Fruit fly (Drosophila melanogaster): ENCODE data around the gene CG43074.

The CG43074 gene

dm6 chr3L:3523766-3524165 is 39.3 kb upstream of the CG43074 start:
- TF ChIP-seq Abd-B (GFP tag; optimal IDR thresholded peaks at IDR 0.05) (no peak), Vsx2 (GFP tag; optimal IDR thresholded peaks at IDR 0.05; ENCODE audit: partially characterized antibody) (no peak), fru (GFP tag; optimal IDR thresholded peaks at IDR 0.05) (no peak), woc (GFP tag; optimal IDR thresholded peaks at IDR 0.05) (no peak), Mio (GFP tag; optimal IDR thresholded peaks at IDR 0.05) (no peak), Hr78 (GFP tag; optimal IDR thresholded peaks at IDR 0.05) (no peak), GATAd (GFP tag; optimal IDR thresholded peaks at IDR 0.05) (no peak), usp (GFP tag; optimal IDR thresholded peaks at IDR 0.05) (no peak)

- TF ChIP-seq HLH106 (tag; optimal IDR thresholded peaks at IDR 0.05) (no peak), Abd-B (GFP tag; optimal IDR thresholded peaks at IDR 0.05) (no peak), Hr78 (GFP tag; optimal IDR thresholded peaks at IDR 0.05) (no peak), woc (GFP tag; optimal IDR thresholded peaks at IDR 0.05) (no peak), psq (GFP tag; optimal IDR thresholded peaks at IDR 0.05) (peak; percentile 35), Mio (GFP tag; optimal IDR thresholded peaks at IDR 0.05) (no peak), usp (GFP tag; optimal IDR thresholded peaks at IDR 0.05) (no peak), N (GFP tag; optimal IDR thresholded peaks at IDR 0.05) (no peak), Dfd (GFP tag; optimal IDR thresholded peaks at IDR 0.05) (no peak), OdsH (GFP tag; optimal IDR thresholded peaks at IDR 0.05) (peak; percentile 52), sage (GFP tag; optimal IDR thresholded peaks at IDR 0.05) (no peak), GATAd (GFP tag; optimal IDR thresholded peaks at IDR 0.05) (no peak), brk (GFP tag; optimal IDR thresholded peaks at IDR 0.05) (peak; percentile 27), dmrt93B (GFP tag; optimal IDR thresholded peaks at IDR 0.05) (no peak), CG9705 (GFP tag; optimal IDR thresholded peaks at IDR 0.05) (no peak), foxo (GFP tag; optimal IDR thresholded peaks at IDR 0.05) (peak in 1 of 2 experiments; percentile 46), pan (optimal IDR thresholded peaks at IDR 0.05) (no peak), h (GFP tag; optimal IDR thresholded peaks at IDR 0.05) (peak; percentile 55), Hr83 (GFP tag; optimal IDR thresholded peaks at IDR 0.05; ENCODE audit: poor library complexity, severe bottlenecking) (no peak), dsf (GFP tag; optimal IDR thresholded peaks at IDR 0.05; ENCODE audit: borderline replicate concordance) (no peak), Rel (GFP tag; optimal IDR thresholded peaks at IDR 0.05) (no peak), Rel (tag; optimal IDR thresholded peaks at IDR 0.05) (peak; percentile 78), br (GFP tag; optimal IDR thresholded peaks at IDR 0.05) (no peak), Jra (GFP tag; optimal IDR thresholded peaks at IDR 0.05) (no peak), rgr (GFP tag; optimal IDR thresholded peaks at IDR 0.05) (peak; percentile 32), Dif (GFP tag; optimal IDR thresholded peaks at IDR 0.05; ENCODE audit: partially characterized antibody) (no peak), fru (GFP tag; optimal IDR thresholded peaks at IDR 0.05) (peak; percentile 17), Sp1 (GFP tag; optimal IDR thresholded peaks at IDR 0.05) (peak; percentile 23), Myc (optimal IDR thresholded peaks at IDR 0.05) (no peak), CrebA (GFP tag; optimal IDR thresholded peaks at IDR 0.05; ENCODE audit: borderline replicate concordance) (no peak), tai (GFP tag; optimal IDR thresholded peaks at IDR 0.05) (peak; percentile 45)
Measured at dm6 chr3L:3518512-3519492, 34.3 kb upstream of the CG43074 start.

dm6 chr3L:3517894-3518293 is 33.4 kb upstream of the CG43074 start:
- TF ChIP-seq brk (GFP tag; optimal IDR thresholded peaks at IDR 0.05), result peak; percentile 78
- TF ChIP-seq ey (GFP tag; optimal IDR thresholded peaks at IDR 0.05), result peak; percentile 96
- TF ChIP-seq CG32264 (GFP tag; optimal IDR thresholded peaks at IDR 0.05), result peak; percentile 91
- TF ChIP-seq lola (GFP tag; optimal IDR thresholded peaks at IDR 0.05), result no peak
- peak; percentile 94 for TF ChIP-seq Hnf4 (GFP tag; optimal IDR thresholded peaks at IDR 0.05)
- peak; percentile 86 for TF ChIP-seq HLH106 (tag; optimal IDR thresholded peaks at IDR 0.05)
- peak; percentile 95 for TF ChIP-seq OdsH (GFP tag; optimal IDR thresholded peaks at IDR 0.05)
- peak; percentile 96 for TF ChIP-seq h (GFP tag; optimal IDR thresholded peaks at IDR 0.05)
- no peak for TF ChIP-seq jim (GFP tag; optimal IDR thresholded peaks at IDR 0.05)
- TF ChIP-seq br (GFP tag; optimal IDR thresholded peaks at IDR 0.05), result peak; percentile 96
- peak; percentile 44 for TF ChIP-seq GATAd (GFP tag; optimal IDR thresholded peaks at IDR 0.05)
- peak; percentile 87 for TF ChIP-seq tai (GFP tag; optimal IDR thresholded peaks at IDR 0.05)
- peak; percentile 94 for TF ChIP-seq woc (GFP tag; optimal IDR thresholded peaks at IDR 0.05)
- peak; percentile 22 for TF ChIP-seq CrebA (GFP tag; optimal IDR thresholded peaks at IDR 0.05; ENCODE audit: borderline replicate concordance)
- TF ChIP-seq Dfd (GFP tag; optimal IDR thresholded peaks at IDR 0.05), result no peak
- peak; percentile 80 for TF ChIP-seq sv (GFP tag; optimal IDR thresholded peaks at IDR 0.05)
- TF ChIP-seq Mio (GFP tag; optimal IDR thresholded peaks at IDR 0.05), result peak; percentile 54
- TF ChIP-seq foxo (GFP tag; optimal IDR thresholded peaks at IDR 0.05), result peak; percentile 82 to 90
- peak; percentile 53 for TF ChIP-seq dsf (GFP tag; optimal IDR thresholded peaks at IDR 0.05; ENCODE audit: borderline replicate concordance)
- peak; percentile 94 for TF ChIP-seq rgr (GFP tag; optimal IDR thresholded peaks at IDR 0.05)
- TF ChIP-seq fru (GFP tag; optimal IDR thresholded peaks at IDR 0.05), result peak; percentile 93
- no peak for TF ChIP-seq dl (GFP tag; optimal IDR thresholded peaks at IDR 0.05; ENCODE audit: insufficient read depth in 1 of 2, partially characterized antibody in 2 of 2)
- TF ChIP-seq pan (optimal IDR thresholded peaks at IDR 0.05), result no peak
- peak; percentile 64 for TF ChIP-seq Rel (GFP tag; optimal IDR thresholded peaks at IDR 0.05)
- peak; percentile 29 for TF ChIP-seq Rel (tag; optimal IDR thresholded peaks at IDR 0.05)
- peak; percentile 6 for TF ChIP-seq Vsx2 (GFP tag; optimal IDR thresholded peaks at IDR 0.05; ENCODE audit: partially characterized antibody)
- peak; percentile 84 for TF ChIP-seq sage (GFP tag; optimal IDR thresholded peaks at IDR 0.05)
- TF ChIP-seq Sp1 (GFP tag; optimal IDR thresholded peaks at IDR 0.05), result peak; percentile 87
- no peak for TF ChIP-seq Abd-B (GFP tag; optimal IDR thresholded peaks at IDR 0.05)
- peak; percentile 72 for TF ChIP-seq Jra (GFP tag; optimal IDR thresholded peaks at IDR 0.05)
- peak; percentile 85 for TF ChIP-seq dmrt93B (GFP tag; optimal IDR thresholded peaks at IDR 0.05)
- peak; percentile 73 for TF ChIP-seq CG9705 (GFP tag; optimal IDR thresholded peaks at IDR 0.05)
- peak; percentile 93 for TF ChIP-seq psq (GFP tag; optimal IDR thresholded peaks at IDR 0.05)
- no peak for TF ChIP-seq N (GFP tag; optimal IDR thresholded peaks at IDR 0.05)

Data from whole organism, wandering third instar larva.